Worm (Caenorhabditis elegans): Measurements from ENCODE around the gene rmd-6.
"Not testable (repeated sequence)": the region's sequence is repeated elsewhere in the genome, so short reads cannot be mapped to it uniquely, and the experiment has no call there.

Gene rmd-6

DNA sequence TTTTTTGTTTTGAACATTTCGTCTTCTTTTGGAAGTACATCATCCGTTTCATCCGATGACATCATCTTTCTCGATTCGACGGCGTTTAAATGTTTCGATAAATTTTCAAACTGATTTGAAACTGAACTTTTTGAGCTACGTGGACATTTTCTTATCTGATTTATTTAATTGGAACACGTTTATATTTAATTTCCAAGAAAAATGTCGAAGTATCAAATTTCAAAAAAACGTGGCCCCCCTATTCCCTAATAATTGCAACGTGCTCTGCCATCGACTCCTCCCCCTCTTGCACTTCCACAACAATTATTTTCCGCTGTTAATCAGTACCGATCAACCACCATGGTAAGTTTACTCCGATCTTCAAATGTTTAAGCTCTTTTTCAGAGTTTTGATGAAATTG is at the start of gene rmd-6, which contains the start of gene R13H9.6:
Gene rmd-6, plus strand, starts transcription at position 305 of the 400 bp plus-strand sequence.
Gene R13H9.6, minus strand, starts transcription at position 101 of the 400 bp plus-strand sequence.
- not testable (repeated sequence) for TF ChIP-seq ceh-28 (tag; optimal IDR thresholded peaks at IDR 0.05); cey-2 (tag; optimal IDR thresholded peaks at IDR 0.05; ENCODE audit: borderline replicate concordance, insufficient read depth); mep-1 (tag; optimal IDR thresholded peaks at IDR 0.05)

DNA sequence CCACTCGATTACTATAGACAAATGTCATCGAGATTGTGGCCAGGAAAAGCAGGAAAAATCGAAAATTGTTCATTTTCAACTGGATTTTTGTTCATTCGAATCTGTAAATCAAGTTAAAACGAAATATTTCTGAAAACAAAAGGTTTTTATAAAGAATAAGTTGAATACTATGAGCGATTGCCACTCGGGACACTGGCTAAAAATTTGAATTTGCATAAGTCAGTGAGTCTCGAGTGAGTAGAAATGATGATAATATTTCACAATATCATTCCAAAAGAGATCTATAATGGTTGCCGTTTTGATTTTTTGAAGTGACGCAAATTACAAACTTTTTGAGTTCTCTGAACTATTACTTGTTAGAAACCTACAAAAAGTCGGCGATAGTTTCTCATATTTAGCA is 48.1 kb upstream of the rmd-6 start, which contains the start of gene T28H11.8:
Gene T28H11.8, minus strand, starts transcription at position 101 of the 400 bp plus-strand sequence.
- no peak for TF ChIP-seq vab-7 (GFP tag; IDR thresholded peaks at IDR 0.05)
- TF ChIP-seq aha-1 (tag), result peak; percentile 30

DNA sequence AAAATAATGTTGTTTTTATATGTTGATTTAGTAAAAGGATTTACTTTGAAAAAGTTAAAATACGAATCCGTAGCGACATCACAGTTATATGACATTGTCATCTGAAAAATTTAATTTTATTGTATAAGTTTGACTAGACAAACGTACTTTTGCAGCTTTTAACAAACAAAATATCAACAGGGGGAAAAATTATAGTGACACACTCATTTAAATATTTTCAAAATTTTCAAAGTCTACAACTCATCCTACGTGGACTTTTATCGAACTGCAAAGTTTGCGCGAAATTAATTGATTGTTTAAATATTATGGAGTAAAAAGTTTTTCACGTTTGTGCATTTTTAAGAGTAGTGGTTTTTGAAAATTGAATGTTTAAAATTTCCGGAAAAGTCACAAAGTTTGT is 43.0 kb upstream of the rmd-6 start, which contains the start of gene C09B9.85:
Gene C09B9.85, minus strand, starts transcription at position 101 of the 400 bp plus-strand sequence.
- no peak for TF ChIP-seq sdz-12 (GFP tag; optimal IDR thresholded peaks at IDR 0.05)
- TF ChIP-seq lir-3 (tag; optimal IDR thresholded peaks at IDR 0.05), result no peak
- no peak for TF ChIP-seq snpc-4 (tag; optimal IDR thresholded peaks at IDR 0.05)
- no peak for TF ChIP-seq jun-1 (tag; optimal IDR thresholded peaks at IDR 0.05)
- no peak for TF ChIP-seq ama-1 (optimal IDR thresholded peaks at IDR 0.05)
- TF ChIP-seq ceh-62 (tag; optimal IDR thresholded peaks at IDR 0.05), result no peak
- TF ChIP-seq ctbp-1 (GFP tag; IDR thresholded peaks at IDR 0.05), result no peak
- TF ChIP-seq ceh-32 (tag; optimal IDR thresholded peaks at IDR 0.05; ENCODE audit: poor library complexity), result no peak

DNA sequence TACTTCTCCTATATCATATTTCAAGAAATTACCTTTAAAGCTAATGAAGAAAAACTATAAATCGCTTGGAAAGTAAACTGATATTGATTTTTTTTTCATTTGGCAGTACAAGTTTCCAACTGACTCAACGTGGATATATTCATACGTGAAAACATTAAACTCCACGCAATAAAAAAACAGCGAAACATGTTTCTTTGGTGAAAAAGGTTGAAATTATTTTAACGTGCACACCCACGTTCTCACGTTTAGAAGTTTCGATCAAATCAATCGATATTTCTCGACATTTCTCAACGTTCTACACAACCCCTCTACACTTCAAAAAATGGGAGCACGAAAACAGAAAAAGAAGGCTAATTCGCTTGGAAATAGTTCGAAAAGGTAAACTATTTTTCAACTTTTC is 39.7 kb upstream of the rmd-6 start, which contains the start of the genes best-6 and C09B9.2:
Gene best-6, minus strand, starts transcription at position 101 of the 400 bp plus-strand sequence.
Gene C09B9.2, plus strand, starts transcription at position 314 of the 400 bp plus-strand sequence.
- TF ChIP-seq daf-8 (GFP tag; IDR thresholded peaks at IDR 0.05), result no peak
- peak in 1 of 2 experiments; percentile 87 for TF ChIP-seq unc-62 (GFP tag; optimal IDR thresholded peaks at IDR 0.05 in 1 of 2)
- TF ChIP-seq unc-62 (tag; optimal IDR thresholded peaks at IDR 0.05), result no peak

DNA sequence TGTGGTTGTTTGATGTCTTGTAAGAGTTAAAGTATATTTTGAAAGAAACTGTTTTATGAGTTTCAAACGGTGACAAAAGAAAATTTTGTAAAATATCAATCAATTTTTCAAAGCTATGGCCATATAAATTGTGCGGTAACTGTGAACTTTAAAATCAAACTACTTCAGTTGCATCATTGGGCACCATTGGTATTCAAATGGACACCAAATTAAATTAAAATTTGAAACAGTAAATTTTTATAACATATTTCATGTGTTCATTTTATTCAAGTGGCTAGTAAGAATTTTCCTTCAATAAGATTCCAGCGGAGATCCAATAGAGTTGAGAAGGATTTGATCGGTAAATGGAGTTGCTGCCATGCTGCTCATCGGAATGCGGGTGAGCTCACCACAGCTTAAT is 37.3 kb upstream of the rmd-6 start:
- no peak for TF ChIP-seq tag-97 (GFP tag; IDR thresholded peaks at IDR 0.05)
- peak; percentile 90 for TF ChIP-seq aha-1 (tag)
- TF ChIP-seq F10B5.3 (tag; optimal IDR thresholded peaks at IDR 0.05), result no peak

DNA sequence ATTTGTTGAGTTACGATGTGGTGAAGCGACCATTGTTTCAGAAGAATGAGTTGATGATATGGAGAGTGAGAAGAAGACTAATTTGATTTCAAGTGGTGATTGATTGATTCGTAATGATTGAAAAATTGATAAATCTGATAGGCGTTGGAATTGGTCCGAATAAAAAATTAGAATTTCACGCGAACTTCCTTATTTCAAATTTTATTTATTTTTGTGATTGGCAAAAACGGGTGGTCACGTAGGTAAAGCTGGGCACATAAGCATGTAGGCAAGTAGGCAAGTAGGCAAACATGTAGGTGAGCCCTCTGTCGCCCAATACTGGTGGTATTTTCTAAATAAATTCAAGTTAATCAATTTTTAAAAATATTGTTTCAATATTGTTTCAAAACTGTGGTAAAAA is 35.4 kb upstream of the rmd-6 start, which contains the start of gene C09B9.4:
Gene C09B9.4, minus strand, starts transcription at position 101 of the 400 bp plus-strand sequence.
- TF ChIP-seq nhr-11 (tag; optimal IDR thresholded peaks at IDR 0.05) (no peak), ceh-82 (tag; optimal IDR thresholded peaks at IDR 0.05) (no peak), dmd-9 (GFP tag; IDR thresholded peaks at IDR 0.05) (no peak), snpc-4 (tag; optimal IDR thresholded peaks at IDR 0.05) (no peak), gei-8 (GFP tag; optimal IDR thresholded peaks at IDR 0.05) (no peak), madf-5 (GFP tag; IDR thresholded peaks at IDR 0.05) (no peak), lin-15B (tag; optimal IDR thresholded peaks at IDR 0.05) (no peak), daf-8 (GFP tag; IDR thresholded peaks at IDR 0.05) (no peak), F37D6.2 (tag; optimal IDR thresholded peaks at IDR 0.05) (no peak), daf-16 (GFP tag; optimal IDR thresholded peaks at IDR 0.05) (no peak), daf-16 (tag; optimal IDR thresholded peaks at IDR 0.05) (no peak), Y5F2A.4 (GFP tag; optimal IDR thresholded peaks at IDR 0.05) (no peak), ztf-7 (tag; optimal IDR thresholded peaks at IDR 0.05) (no peak)

DNA sequence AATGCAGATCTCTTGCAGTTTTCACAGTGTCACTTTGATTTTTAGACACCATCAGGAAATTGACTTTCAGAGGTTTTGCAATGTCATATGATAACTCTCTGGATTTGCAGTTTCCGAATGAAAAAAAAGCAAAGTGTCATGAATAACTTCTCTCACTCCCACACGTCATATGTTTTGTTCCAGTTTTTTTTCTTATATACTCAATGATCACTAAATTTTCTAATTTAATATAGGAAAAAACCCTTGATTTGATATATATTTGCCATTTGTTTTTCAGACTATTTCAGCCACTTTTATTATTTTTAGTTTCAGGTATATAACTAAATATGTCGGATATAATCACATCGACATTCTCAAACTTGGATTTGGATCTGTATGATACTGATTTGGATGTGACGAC is 31.2 kb upstream of the rmd-6 start, which contains the start of gene C09B9.1:
Gene C09B9.1, plus strand, starts transcription at position 301 of the 400 bp plus-strand sequence.
- TF ChIP-seq R02D3.7 (tag; optimal IDR thresholded peaks at IDR 0.05) (no peak), duxl-1 (tag; optimal IDR thresholded peaks at IDR 0.05; ENCODE audit: poor library complexity) (no peak), daf-16 (GFP tag; optimal IDR thresholded peaks at IDR 0.05) (no peak), daf-16 (tag; optimal IDR thresholded peaks at IDR 0.05) (no peak), lir-3 (tag; optimal IDR thresholded peaks at IDR 0.05) (no peak), unc-62 (GFP tag; optimal IDR thresholded peaks at IDR 0.05 in 1 of 2) (no peak), unc-62 (tag; optimal IDR thresholded peaks at IDR 0.05) (no peak), madf-5 (GFP tag; IDR thresholded peaks at IDR 0.05) (no peak), zfp-2 (tag; optimal IDR thresholded peaks at IDR 0.05) (no peak), ceh-28 (tag; optimal IDR thresholded peaks at IDR 0.05) (no peak), egl-27 (tag; optimal IDR thresholded peaks at IDR 0.05) (no peak), set-16 (GFP tag; IDR thresholded peaks at IDR 0.05) (no peak), nhr-42 (GFP tag; IDR thresholded peaks at IDR 0.05) (no peak), hlh-11 (tag; optimal IDR thresholded peaks at IDR 0.05) (no peak), gei-8 (GFP tag; optimal IDR thresholded peaks at IDR 0.05) (no peak), daf-12 (tag; optimal IDR thresholded peaks at IDR 0.05) (no peak), ceh-62 (tag; optimal IDR thresholded peaks at IDR 0.05) (no peak), lim-7 (GFP tag; IDR thresholded peaks at IDR 0.05) (no peak)
